Worm (Caenorhabditis elegans) whole organism, L3 larva: ENCODE measurements around the gene dpy-23.

Experiments
- R02D3.7 ChIP-seq: fragments of 150-350 bp; optimal IDR thresholded peaks from 2 replicates; lab custom pipeline; 2014; ENCODE audit warnings: missing biosample characterization, missing genetic modification characterization
- aly-2 ChIP-seq: fragments of 150-350 bp; optimal IDR thresholded peaks from 2 replicates; lab custom pipeline; 2014; ENCODE audit warnings: missing biosample characterization, missing genetic modification characterization
- ama-1 ChIP-seq: fragments of 150-350 bp; optimal IDR thresholded peaks from 2 replicates; lab custom pipeline; 2018
- ceh-16 ChIP-seq: sonication (generic microtip); optimal IDR thresholded peaks from 2 replicates; lab custom pipeline; 2017; ENCODE audit warnings: missing biosample characterization, missing genetic modification characterization
- ceh-28 ChIP-seq: fragments of 150-350 bp; optimal IDR thresholded peaks from 2 replicates; lab custom pipeline; 2014; ENCODE audit warnings: missing biosample characterization, missing genetic modification reagents, missing genetic modification characterization
- ceh-9 ChIP-seq: sonication (generic microtip); optimal IDR thresholded peaks from 2 replicates; lab custom pipeline; 2018; ENCODE audit warnings: missing biosample characterization, missing genetic modification characterization
- egl-27 ChIP-seq: sonication (generic microtip); optimal IDR thresholded peaks from 4 replicates; lab custom pipeline; 2017; ENCODE audit warnings: missing biosample characterization, missing genetic modification reagents, missing genetic modification characterization
- egl-5 ChIP-seq: fragments of 150-350 bp; optimal IDR thresholded peaks from 2 replicates; lab custom pipeline; 2017; ENCODE audit warnings: missing biosample characterization, missing genetic modification reagents, missing genetic modification characterization, inconsistent platforms
- elt-3 ChIP-seq, 3 experiments: fragments of 150-350 bp in 1 of 3; sonication (generic microtip) in 2 of 3; optimal IDR thresholded peaks; 2 replicates in 2 of 3; 4 replicates in 1 of 3; lab custom pipeline; 2014 to 2017; ENCODE audit warnings: missing biosample characterization in 3 of 3, missing genetic modification characterization in 3 of 3
- fkh-10 ChIP-seq: sonication (generic microtip); optimal IDR thresholded peaks from 2 replicates; lab custom pipeline; 2017; ENCODE audit warnings: missing biosample characterization, missing genetic modification reagents, missing genetic modification characterization
- fkh-2 ChIP-seq: fragments of 150-350 bp; optimal IDR thresholded peaks from 2 replicates; lab custom pipeline; 2014; ENCODE audit warnings: missing biosample characterization, missing genetic modification reagents, missing genetic modification characterization
- jun-1 ChIP-seq: fragments of 150-350 bp; optimal IDR thresholded peaks from 2 replicates; lab custom pipeline; 2014; ENCODE audit warnings: missing biosample characterization, missing genetic modification reagents, missing genetic modification characterization
- lin-15B ChIP-seq: fragments of 150-350 bp; optimal IDR thresholded peaks from 2 replicates; lab custom pipeline; 2014; ENCODE audit warnings: missing biosample characterization, missing genetic modification characterization
- lin-39 ChIP-seq: fragments of 150-350 bp; optimal IDR thresholded peaks from 2 replicates; lab custom pipeline; 2018; ENCODE audit warnings: missing biosample characterization, missing genetic modification reagents, missing genetic modification characterization
- lsy-12 ChIP-seq: sonication (generic microtip); optimal IDR thresholded peaks from 2 replicates; lab custom pipeline; 2016; ENCODE audit warnings: mild to moderate bottlenecking, missing genetic modification characterization, missing compliant biosample characterization
- mdl-1 ChIP-seq: fragments of 150-350 bp; optimal IDR thresholded peaks from 2 replicates; lab custom pipeline; 2014; ENCODE audit warnings: missing biosample characterization, missing genetic modification characterization
- mml-1 ChIP-seq: fragments of 150-350 bp; sonication (generic microtip); optimal IDR thresholded peaks from 3 replicates; lab custom pipeline; 2014; ENCODE audit warnings: missing biosample characterization, missing genetic modification characterization
- nfya-1 ChIP-seq: sonication (generic microtip); optimal IDR thresholded peaks from 2 replicates; lab custom pipeline; 2017; ENCODE audit warnings: missing genetic modification characterization, mild to moderate bottlenecking, missing compliant biosample characterization, antibody characterized with exemption, moderate library complexity; ENCODE audit not compliant: insufficient read depth
- nhr-12 ChIP-seq: fragments of 150-350 bp; optimal IDR thresholded peaks from 2 replicates; lab custom pipeline; 2014; ENCODE audit warnings: missing biosample characterization, missing genetic modification characterization
- nhr-23 ChIP-seq: fragments of 150-350 bp; optimal IDR thresholded peaks from 2 replicates; lab custom pipeline; 2014; ENCODE audit warnings: missing biosample characterization, missing genetic modification reagents, missing genetic modification characterization
- nhr-237 ChIP-seq: fragments of 150-350 bp; optimal IDR thresholded peaks from 2 replicates; lab custom pipeline; 2014; ENCODE audit warnings: missing biosample characterization, missing genetic modification characterization
- nhr-28 ChIP-seq: fragments of 150-350 bp; optimal IDR thresholded peaks from 2 replicates; lab custom pipeline; 2014; ENCODE audit warnings: missing biosample characterization, missing genetic modification characterization
- nhr-43 ChIP-seq: sonication (generic microtip); optimal IDR thresholded peaks from 2 replicates; lab custom pipeline; 2016; ENCODE audit warnings: mild to moderate bottlenecking, missing genetic modification characterization, missing compliant biosample characterization; ENCODE audit not compliant: poor library complexity, severe bottlenecking
- nhr-67 ChIP-seq: fragments of 150-350 bp; optimal IDR thresholded peaks from 2 replicates; lab custom pipeline; 2014; ENCODE audit warnings: missing biosample characterization, missing genetic modification characterization
- nhr-76 ChIP-seq: fragments of 150-350 bp; sonication (generic microtip); optimal IDR thresholded peaks from 5 replicates; lab custom pipeline; 2014; ENCODE audit warnings: missing biosample characterization, missing genetic modification characterization
- nhr-77 ChIP-seq: fragments of 150-350 bp; optimal IDR thresholded peaks from 2 replicates; lab custom pipeline; 2014; ENCODE audit warnings: missing biosample characterization, missing genetic modification characterization
- pha-4 ChIP-seq: fragments of 150-350 bp; optimal IDR thresholded peaks from 2 replicates; lab custom pipeline; 2014; ENCODE audit warnings: missing biosample characterization, missing genetic modification reagents, missing genetic modification characterization
- sea-2 ChIP-seq: fragments of 150-350 bp; sonication (generic microtip); optimal IDR thresholded peaks from 4 replicates; lab custom pipeline; 2014; ENCODE audit warnings: missing biosample characterization, missing genetic modification reagents, missing genetic modification characterization
- skn-1 ChIP-seq: fragments of 150-350 bp; optimal IDR thresholded peaks from 2 replicates; lab custom pipeline; 2014; ENCODE audit warnings: missing biosample characterization, missing genetic modification characterization
- snpc-4 ChIP-seq: fragments of 150-350 bp; optimal IDR thresholded peaks from 2 replicates; lab custom pipeline; 2014; ENCODE audit warnings: missing biosample characterization, missing genetic modification characterization
- zag-1 ChIP-seq: fragments of 150-350 bp; optimal IDR thresholded peaks from 2 replicates; lab custom pipeline; 2014; ENCODE audit warnings: missing biosample characterization, missing genetic modification characterization
- ztf-11 ChIP-seq: fragments of 150-350 bp; optimal IDR thresholded peaks from 2 replicates; lab custom pipeline; 2014; ENCODE audit warnings: missing biosample characterization, missing genetic modification characterization

Gene dpy-23

ce11 chrX:4424254-4424653, 35.1 kb downstream of the dpy-23 start:
- TF ChIP-seq lin-15B (tag; lab: Kevin White, UChicago) (no peak), nhr-67 (tag; lab: Kevin White, UChicago) (no peak), fkh-10 (GFP tag; lab: Kevin White, UChicago) (peak; percentile 33), mdl-1 (tag; lab: Kevin White, UChicago) (no peak), nhr-77 (no peak)
- TF ChIP-seq, all 47 proteins: peak for 1

ce11 chrX:4426496-4426895, 37.3 kb downstream of the dpy-23 start:
- TF ChIP-seq aly-2 (tag; lab: Kevin White, UChicago): no peak
- TF ChIP-seq fkh-10 (GFP tag; lab: Kevin White, UChicago): no peak
- TF ChIP-seq nfya-1 (tag; lab: Kevin White, UChicago): no peak
- no peak for TF ChIP-seq ceh-9 (tag; lab: Kevin White, UChicago)
- no peak for TF ChIP-seq nhr-76 (tag; lab: Kevin White, UChicago)
- no peak for TF ChIP-seq ama-1 (lab: Kevin White, UChicago)
- no peak for TF ChIP-seq nhr-237 (tag; lab: Kevin White, UChicago)
- no peak for TF ChIP-seq nhr-12 (tag; lab: Kevin White, UChicago)
- no peak for TF ChIP-seq mml-1

DNA sequence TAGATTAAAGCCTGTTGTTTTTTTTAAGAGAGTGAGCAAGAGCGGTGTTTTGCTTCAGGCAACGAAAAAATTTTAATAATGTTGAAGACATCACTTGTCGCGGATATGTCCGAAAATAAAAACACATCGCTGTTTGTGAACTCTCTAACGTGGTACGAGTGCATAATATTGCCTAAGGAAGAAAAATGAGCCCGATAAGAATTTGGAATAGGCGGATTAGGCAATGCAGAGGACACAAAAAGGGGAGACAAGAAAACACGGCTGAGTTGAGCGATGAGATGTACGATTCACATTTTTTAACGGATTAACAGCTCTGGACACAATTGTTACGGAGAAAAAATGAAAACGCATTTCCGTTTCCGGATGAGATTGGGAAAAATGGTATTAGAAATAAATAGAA, 38.2 kb downstream of the dpy-23 start:
- TF ChIP-seq nhr-237 (tag; lab: Kevin White, UChicago): no peak
- no peak for TF ChIP-seq jun-1
- no peak for TF ChIP-seq egl-27
- TF ChIP-seq lin-39 (tag; lab: Kevin White, UChicago): no peak
- TF ChIP-seq snpc-4 (tag; lab: Kevin White, UChicago): no peak
- no peak for TF ChIP-seq nhr-76 (tag; lab: Kevin White, UChicago)
- TF ChIP-seq ztf-11 (tag; lab: Kevin White, UChicago): no peak
- no peak for TF ChIP-seq fkh-2 (tag; lab: Kevin White, UChicago)
- no peak for TF ChIP-seq elt-3 (tag; optimal IDR thresholded peaks at IDR 0.05; lab: Kevin White, UChicago)
- TF ChIP-seq nhr-43 (tag; lab: Kevin White, UChicago): no peak
- no peak for TF ChIP-seq zag-1 (tag; lab: Kevin White, UChicago)
- TF ChIP-seq lsy-12 (tag; lab: Kevin White, UChicago): no peak
- no peak for TF ChIP-seq nhr-23
- no peak for TF ChIP-seq ceh-16 (tag; lab: Kevin White, UChicago)
- TF ChIP-seq fkh-10 (GFP tag; lab: Kevin White, UChicago): no peak
- no peak for TF ChIP-seq pha-4 (tag; lab: Kevin White, UChicago)

- no peak for TF ChIP-seq egl-27
- no peak for TF ChIP-seq nhr-237 (tag; lab: Kevin White, UChicago)
- no peak for TF ChIP-seq aly-2 (tag; lab: Kevin White, UChicago)
- TF ChIP-seq nhr-12 (tag; lab: Kevin White, UChicago): no peak
- no peak for TF ChIP-seq ceh-28 (tag; lab: Kevin White, UChicago)
- TF ChIP-seq zag-1 (tag; lab: Kevin White, UChicago): no peak
- TF ChIP-seq nhr-28 (tag; lab: Kevin White, UChicago): no peak
- TF ChIP-seq nhr-23: no peak
- TF ChIP-seq egl-5: no peak
Observed at ce11 chrX:4429364-4429763, 40.2 kb downstream of the dpy-23 start.

DNA sequence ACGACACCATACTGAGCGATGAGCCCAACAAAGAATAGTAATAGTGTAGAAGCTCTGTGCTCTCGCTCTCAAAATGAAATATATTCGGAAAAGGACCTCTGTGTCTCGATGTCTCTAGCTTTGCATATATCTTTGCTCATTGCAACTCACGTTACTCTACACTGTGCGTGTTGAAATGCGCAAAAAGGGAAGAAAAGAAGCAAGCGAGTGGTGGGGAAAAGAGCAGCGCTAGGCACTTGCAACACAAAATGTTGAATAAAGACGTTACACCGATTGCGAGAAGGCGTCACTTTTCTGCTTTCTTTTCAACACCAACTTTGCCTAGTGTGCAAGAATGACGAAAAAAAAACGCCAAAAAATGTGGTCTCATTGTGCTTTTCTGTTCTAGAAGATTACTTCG, 45.4 kb downstream of the dpy-23 start:
- TF ChIP-seq sea-2 (GFP tag; lab: Kevin White, UChicago) (no peak), ceh-16 (tag; lab: Kevin White, UChicago) (no peak), skn-1 (tag; lab: Kevin White, UChicago) (no peak), fkh-2 (tag; lab: Kevin White, UChicago) (no peak), nhr-67 (tag; lab: Kevin White, UChicago) (no peak), nhr-77 (no peak), ztf-11 (tag; lab: Kevin White, UChicago) (no peak), R02D3.7 (no peak), nhr-23 (no peak), fkh-10 (GFP tag; lab: Kevin White, UChicago) (peak; percentile 57), nfya-1 (tag; lab: Kevin White, UChicago) (peak; percentile 24), lin-39 (tag; lab: Kevin White, UChicago) (peak; percentile 43)
